Worm (Caenorhabditis elegans) whole organism, L1 larva: ENCODE data around the gene sars-1.

Experiments
- alr-1 ChIP-seq: fragments of 200-800 bp; sonication (Bioruptor generic); optimal IDR thresholded peaks from 2 replicates; lab custom pipeline; 2018; ENCODE audit warnings: borderline replicate concordance, mild to moderate bottlenecking, missing genetic modification characterization, missing compliant biosample characterization
- ama-1 ChIP-seq: fragments of 150-350 bp; optimal IDR thresholded peaks from 2 replicates; lab custom pipeline; 2014
- ces-1 ChIP-seq: fragments of 150-350 bp; optimal IDR thresholded peaks from 2 replicates; lab custom pipeline; 2014; ENCODE audit warnings: missing biosample characterization, missing genetic modification reagents, missing genetic modification characterization
- jun-1 ChIP-seq: fragments of 150-350 bp; optimal IDR thresholded peaks from 2 replicates; lab custom pipeline; 2014; ENCODE audit warnings: missing biosample characterization, missing genetic modification reagents, missing genetic modification characterization
- lin-13 ChIP-seq: fragments of 150-350 bp; optimal IDR thresholded peaks from 2 replicates; lab custom pipeline; 2014; ENCODE audit warnings: missing biosample characterization, missing genetic modification reagents, missing genetic modification characterization
- nhr-11 ChIP-seq: fragments of 150-350 bp; optimal IDR thresholded peaks from 2 replicates; lab custom pipeline; 2014; ENCODE audit warnings: missing biosample characterization, missing genetic modification characterization
- nhr-237 ChIP-seq: fragments of 150-350 bp; optimal IDR thresholded peaks from 2 replicates; lab custom pipeline; 2014; ENCODE audit warnings: missing biosample characterization, missing genetic modification characterization
- snpc-4 ChIP-seq: fragments of 150-350 bp; optimal IDR thresholded peaks from 2 replicates; lab custom pipeline; 2014; ENCODE audit warnings: missing biosample characterization, missing genetic modification characterization
- zag-1 ChIP-seq: fragments of 150-350 bp; optimal IDR thresholded peaks from 2 replicates; lab custom pipeline; 2014; ENCODE audit warnings: missing biosample characterization, missing genetic modification characterization

DNA sequence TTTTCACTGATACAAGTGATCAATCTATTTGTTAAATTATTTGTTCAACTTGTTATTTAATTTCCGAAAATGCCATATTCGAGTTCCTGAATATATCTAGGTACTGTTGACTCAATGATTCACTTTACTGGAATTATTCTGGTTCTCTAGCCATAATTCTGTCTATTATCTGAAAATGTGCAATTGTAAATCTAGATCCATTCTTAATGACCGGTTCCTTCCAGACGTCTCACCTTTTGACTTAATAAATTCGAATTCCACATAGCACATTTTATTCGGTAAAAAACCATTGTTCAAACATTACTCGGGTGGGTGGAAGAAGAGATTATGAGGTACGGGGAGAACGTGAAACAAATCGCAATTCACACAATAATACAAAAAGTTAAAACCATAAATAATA is 14.1 kb upstream of the sars-1 start:
- TF ChIP-seq jun-1 (no peak), alr-1 (tag; lab: Kevin White, UChicago) (no peak), nhr-237 (tag; lab: Kevin White, UChicago) (no peak), lin-13 (no peak), zag-1 (tag; lab: Kevin White, UChicago) (no peak), snpc-4 (no peak), ama-1 (lab: Kevin White, UChicago) (no peak), nhr-11 (no peak), ces-1 (GFP tag; lab: Kevin White, UChicago) (no peak)
